Worm (Caenorhabditis elegans) whole organism, midembryonic: Measurements from ENCODE around the gene F56D6.6.

ENCODE experiments used
- T22C8.4 ChIP-seq: fragments of 200-800 bp; sonication (Bioruptor generic); IDR thresholded peaks from 2 replicates; pipeline ENCODE4 v1.3.6; 2022; ENCODE audit warnings: missing genetic modification characterization, missing compliant biosample characterization
- cog-1 ChIP-seq: sonication (generic microtip); optimal IDR thresholded peaks from 2 replicates; lab custom pipeline; 2016; ENCODE audit warnings: missing genetic modification characterization, missing compliant biosample characterization
- flt-1 ChIP-seq: fragments of 200-800 bp; sonication (Bioruptor generic); IDR thresholded peaks from 2 replicates; pipeline ENCODE4 v1.3.6; 2022; ENCODE audit warnings: missing genetic modification characterization, missing compliant biosample characterization
- klf-2 ChIP-seq: fragments of 200-800 bp; sonication (Bioruptor generic); conservative IDR thresholded peaks from 2 replicates; pipeline ENCODE4 v1.3.6; 2022; ENCODE audit warnings: missing genetic modification reagents, missing genetic modification characterization, missing compliant biosample characterization
- med-1 ChIP-seq: sonication (generic microtip); optimal IDR thresholded peaks from 2 replicates; lab custom pipeline; 2017; ENCODE audit warnings: missing genetic modification characterization, mild to moderate bottlenecking, missing compliant biosample characterization, antibody characterized with exemption, missing genetic modification reagents; ENCODE audit not compliant: insufficient read depth
- ref-1 ChIP-seq: fragments of 200-800 bp; sonication (Bioruptor generic); conservative IDR thresholded peaks from 2 replicates; pipeline ENCODE4 v1.3.6; 2022; ENCODE audit warnings: missing genetic modification reagents, missing genetic modification characterization, missing compliant biosample characterization
- tab-1 ChIP-seq: fragments of 200-800 bp; sonication (Bioruptor generic); IDR thresholded peaks from 2 replicates; pipeline ENCODE4 v1.3.6; 2022; ENCODE audit warnings: missing genetic modification characterization, missing compliant biosample characterization
- ztf-23 ChIP-seq: fragments of 200-800 bp; sonication (Bioruptor generic); IDR thresholded peaks from 2 replicates; pipeline ENCODE4 v1.3.6; 2022; ENCODE audit warnings: missing genetic modification reagents, missing genetic modification characterization, missing compliant biosample characterization
- ztf-29 ChIP-seq: fragments of 200-800 bp; sonication (Bioruptor generic); IDR thresholded peaks from 2 replicates; pipeline ENCODE4 v1.3.6; 2022; ENCODE audit warnings: missing genetic modification reagents, missing genetic modification characterization, missing compliant biosample characterization

Gene F56D6.6

ce11 chrIV:3866018-3866417, 37.0 kb upstream of the F56D6.6 start:
- no peak for TF ChIP-seq ztf-29 (GFP tag; lab: Robert Waterston, UW)
- TF ChIP-seq flt-1: no peak
- no peak for TF ChIP-seq med-1 (GFP tag; lab: Kevin White, UChicago)

DNA sequence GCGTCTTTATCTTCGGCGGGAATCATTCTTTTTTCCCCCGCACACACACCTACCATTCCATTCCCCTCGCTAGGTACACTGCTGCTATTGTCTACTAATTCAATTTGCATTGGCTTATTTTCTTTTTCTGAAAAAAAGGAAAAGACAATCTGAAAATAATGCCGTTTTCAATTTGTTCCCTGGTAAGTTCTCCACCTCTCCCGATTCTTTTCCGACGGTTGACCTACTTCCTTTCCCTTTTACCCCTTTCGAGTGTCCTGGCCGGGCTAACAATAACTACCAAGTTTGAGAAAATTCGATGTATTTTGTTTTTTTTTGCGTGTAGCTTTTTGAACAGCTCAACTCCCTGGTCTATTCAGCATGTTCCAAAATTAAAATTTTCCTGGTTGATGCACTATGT, 35.8 kb upstream of the F56D6.6 start, which contains the start of gene F37C4.4:
Gene F37C4.4, plus strand, starts transcription at position 58 of the 400 bp plus-strand sequence.
- no peak for TF ChIP-seq cog-1 (tag; lab: Kevin White, UChicago)
- TF ChIP-seq T22C8.4 (GFP tag; lab: Robert Waterston, UW): no peak
- no peak for TF ChIP-seq klf-2
- no peak for TF ChIP-seq ztf-29 (GFP tag; lab: Robert Waterston, UW)
- TF ChIP-seq ztf-23 (GFP tag; lab: Robert Waterston, UW): no peak
- TF ChIP-seq flt-1: no peak
- no peak for TF ChIP-seq tab-1 (GFP tag; lab: Robert Waterston, UW)
- no peak for TF ChIP-seq ref-1 (GFP tag; lab: Robert Waterston, UW)
- TF ChIP-seq med-1 (GFP tag; lab: Kevin White, UChicago): no peak

DNA sequence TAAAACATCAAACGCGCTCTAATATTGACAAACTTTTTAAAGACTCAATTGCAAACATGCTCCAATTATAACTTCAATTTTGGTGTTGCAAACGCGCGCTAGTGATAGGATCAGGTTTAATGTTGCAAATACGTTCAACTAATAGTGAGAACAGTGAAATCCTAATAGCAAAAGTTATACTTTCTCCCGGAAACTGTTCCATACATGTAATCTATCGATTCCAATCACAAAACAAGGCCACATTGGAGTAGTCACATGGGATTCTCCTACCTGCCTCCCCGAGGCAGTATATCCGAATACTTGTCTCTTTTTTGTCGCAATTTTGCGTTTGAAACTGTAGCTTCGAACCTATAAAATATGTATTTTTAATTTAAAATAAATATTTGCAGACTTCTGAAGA, 33.2 kb upstream of the F56D6.6 start:
- TF ChIP-seq T22C8.4 (GFP tag; lab: Robert Waterston, UW): no peak
- no peak for TF ChIP-seq ref-1 (GFP tag; lab: Robert Waterston, UW)
- TF ChIP-seq ztf-29 (GFP tag; lab: Robert Waterston, UW): no peak
- no peak for TF ChIP-seq cog-1 (tag; lab: Kevin White, UChicago)
- TF ChIP-seq med-1 (GFP tag; lab: Kevin White, UChicago): no peak
- no peak for TF ChIP-seq flt-1
- TF ChIP-seq ztf-23 (GFP tag; lab: Robert Waterston, UW): no peak
- TF ChIP-seq tab-1 (GFP tag; lab: Robert Waterston, UW): no peak
- no peak for TF ChIP-seq klf-2

ce11 chrIV:3873195-3873594, 29.9 kb upstream of the F56D6.6 start:
- TF ChIP-seq klf-2: no peak
- no peak for TF ChIP-seq ztf-29 (GFP tag; lab: Robert Waterston, UW)
- TF ChIP-seq T22C8.4 (GFP tag; lab: Robert Waterston, UW): no peak
- TF ChIP-seq ref-1 (GFP tag; lab: Robert Waterston, UW): no peak
- no peak for TF ChIP-seq cog-1 (tag; lab: Kevin White, UChicago)
- TF ChIP-seq flt-1: no peak
- no peak for TF ChIP-seq ztf-23 (GFP tag; lab: Robert Waterston, UW)
- TF ChIP-seq med-1 (GFP tag; lab: Kevin White, UChicago): no peak
- TF ChIP-seq tab-1 (GFP tag; lab: Robert Waterston, UW): no peak

DNA sequence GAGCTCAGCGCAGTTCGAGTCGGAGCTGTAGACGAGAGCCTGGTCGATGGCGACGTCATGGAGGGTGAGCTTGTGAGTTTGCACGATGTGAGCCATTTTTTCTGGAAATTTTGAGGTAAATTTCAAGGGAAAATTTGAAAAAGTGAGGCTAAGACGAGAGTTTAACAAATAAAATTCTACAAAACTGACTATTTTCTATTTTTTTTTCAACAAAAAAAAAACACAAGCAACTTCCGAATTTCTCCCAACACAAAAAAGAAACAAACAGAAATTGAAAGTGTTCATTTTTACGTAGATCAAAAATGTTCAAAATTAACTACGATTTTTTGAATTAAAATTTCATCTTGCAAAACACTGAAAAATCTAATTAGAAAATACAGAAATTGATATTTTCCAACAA, 29.3 kb upstream of the F56D6.6 start, which contains the start of gene F37C4.5:
Gene F37C4.5, minus strand, starts transcription at position 101 of the 400 bp plus-strand sequence.
- TF ChIP-seq klf-2 (no peak), ref-1 (GFP tag; lab: Robert Waterston, UW) (no peak), T22C8.4 (GFP tag; lab: Robert Waterston, UW) (no peak), tab-1 (GFP tag; lab: Robert Waterston, UW) (no peak), ztf-29 (GFP tag; lab: Robert Waterston, UW) (no peak), med-1 (GFP tag; lab: Kevin White, UChicago) (no peak), cog-1 (tag; lab: Kevin White, UChicago) (no peak), ztf-23 (GFP tag; lab: Robert Waterston, UW) (no peak)

ce11 chrIV:3874417-3874816, 28.6 kb upstream of the F56D6.6 start:
- TF ChIP-seq flt-1: no peak
- TF ChIP-seq ztf-23 (GFP tag; lab: Robert Waterston, UW): no peak
- TF ChIP-seq tab-1 (GFP tag; lab: Robert Waterston, UW): no peak
- no peak for TF ChIP-seq ref-1 (GFP tag; lab: Robert Waterston, UW)
- no peak for TF ChIP-seq ztf-29 (GFP tag; lab: Robert Waterston, UW)
- no peak for TF ChIP-seq cog-1 (tag; lab: Kevin White, UChicago)
- TF ChIP-seq klf-2: no peak
- no peak for TF ChIP-seq T22C8.4 (GFP tag; lab: Robert Waterston, UW)
- no peak for TF ChIP-seq med-1 (GFP tag; lab: Kevin White, UChicago)

- TF ChIP-seq flt-1: no peak
- no peak for TF ChIP-seq ztf-29 (GFP tag; lab: Robert Waterston, UW)
- no peak for TF ChIP-seq T22C8.4 (GFP tag; lab: Robert Waterston, UW)
Observed at ce11 chrIV:3875260-3875659, 27.8 kb upstream of the F56D6.6 start.

ce11 chrIV:3876955-3877354, 26.1 kb upstream of the F56D6.6 start:
- no peak for TF ChIP-seq tab-1 (GFP tag; lab: Robert Waterston, UW)
- TF ChIP-seq ztf-29 (GFP tag; lab: Robert Waterston, UW): no peak
- TF ChIP-seq T22C8.4 (GFP tag; lab: Robert Waterston, UW): no peak
- TF ChIP-seq ztf-23 (GFP tag; lab: Robert Waterston, UW): no peak
- TF ChIP-seq med-1 (GFP tag; lab: Kevin White, UChicago): no peak
- no peak for TF ChIP-seq cog-1 (tag; lab: Kevin White, UChicago)
- no peak for TF ChIP-seq flt-1
- no peak for TF ChIP-seq klf-2
- TF ChIP-seq ref-1 (GFP tag; lab: Robert Waterston, UW): no peak

DNA sequence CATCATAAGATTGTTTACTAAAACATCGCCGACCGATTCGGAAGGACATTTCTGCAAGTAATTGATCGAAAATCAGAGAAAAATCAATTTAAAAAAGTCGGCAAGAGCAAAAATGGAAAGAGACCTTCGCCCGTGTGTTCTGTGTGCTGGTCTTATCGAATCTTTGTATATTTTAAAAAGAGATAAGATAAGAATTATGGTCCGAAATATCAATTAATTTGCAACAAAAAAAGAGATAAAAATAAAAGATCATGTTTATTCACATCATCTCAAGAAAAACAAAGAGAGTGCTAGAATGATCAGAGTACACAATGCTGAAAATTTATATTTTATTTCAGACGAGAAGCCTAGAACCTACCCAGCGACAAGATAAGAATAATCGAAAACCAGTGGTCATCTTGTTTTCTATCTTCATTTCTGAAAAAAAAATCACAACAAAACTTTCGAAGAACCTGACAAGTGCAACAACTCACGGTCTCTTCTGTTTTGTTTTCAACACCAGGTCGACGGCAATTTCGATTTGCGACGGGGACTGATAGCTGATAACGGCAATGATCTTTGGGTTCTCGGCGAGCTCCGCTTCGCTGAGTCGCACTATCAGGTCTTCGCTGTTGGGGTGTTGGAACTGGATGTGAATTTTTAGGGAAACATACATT, 24.6 kb upstream of the F56D6.6 start, which contains the start of gene F37C4.6:
Gene F37C4.6, minus strand, starts transcription at position 51 of the 656 bp plus-strand sequence.
- TF ChIP-seq ztf-23 (GFP tag; lab: Robert Waterston, UW) (no peak), klf-2 (no peak), flt-1 (no peak), ztf-29 (GFP tag; lab: Robert Waterston, UW) (no peak), ref-1 (GFP tag; lab: Robert Waterston, UW) (no peak), tab-1 (GFP tag; lab: Robert Waterston, UW) (no peak), T22C8.4 (GFP tag; lab: Robert Waterston, UW) (no peak), med-1 (GFP tag; lab: Kevin White, UChicago) (no peak), cog-1 (tag; lab: Kevin White, UChicago) (no peak)
